Fruit fly (Drosophila melanogaster): ENCODE data around the gene Hibch.

DNA sequence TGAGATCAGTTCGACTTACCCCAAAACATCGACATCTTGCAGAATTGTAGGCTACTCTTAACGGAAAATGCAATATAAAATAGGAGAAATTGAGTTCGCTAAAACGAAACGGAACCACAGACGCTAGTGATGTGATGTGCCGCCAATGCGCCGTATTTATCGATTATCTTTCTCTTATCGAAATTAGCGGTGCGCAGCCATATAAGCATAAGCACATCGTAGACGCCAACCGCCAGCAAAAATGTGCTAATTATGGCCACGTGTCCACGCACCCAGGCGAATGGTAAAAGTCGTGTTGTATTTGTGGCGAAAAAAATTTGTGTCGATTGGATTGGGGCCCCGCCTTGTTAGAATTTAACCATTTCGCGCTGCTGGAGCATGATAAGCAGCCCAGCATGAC, 24.0 kb upstream of the Hibch start, which contains the start of the genes Fkbp39 and Cyfip:
- TF ChIP-seq rn (GFP tag; IDR thresholded peaks at IDR 0.05) (no peak), Pif1B (GFP tag; optimal IDR thresholded peaks at IDR 0.05) (no peak), Pif1A (GFP tag; optimal IDR thresholded peaks at IDR 0.05) (no peak), CG9948 (tag; optimal IDR thresholded peaks at IDR 0.05) (no peak), CG4496 (GFP tag; IDR thresholded peaks at IDR 0.05) (peak; percentile 11; the same call in 1 of the 3 replicates)
